Worm (Caenorhabditis elegans) whole organism, L4 larva: Measurements from ENCODE around the gene fil-2.

Experiments used
- Y75B8A.6 ChIP-seq: fragments of 200-800 bp; sonication (Bioruptor generic); IDR thresholded peaks from 2 replicates; pipeline ENCODE4 v1.3.6; 2022; ENCODE audit warnings: missing genetic modification reagents, missing genetic modification characterization, missing compliant biosample characterization
- aha-1 ChIP-seq: fragments of 150-350 bp; peaks from one replicate; lab custom pipeline; 2014; ENCODE audit warnings: missing biosample characterization, missing genetic modification characterization
- ama-1 ChIP-seq: fragments of 150-350 bp; optimal IDR thresholded peaks from 2 replicates; lab custom pipeline; 2014; ENCODE audit warnings: inconsistent platforms, mixed read lengths
- ceh-20 ChIP-seq: fragments of 200-800 bp; sonication (Bioruptor generic); IDR thresholded peaks from 2 replicates; pipeline ENCODE4 v1.3.6; 2022; ENCODE audit warnings: missing genetic modification reagents, missing genetic modification characterization, missing compliant biosample characterization
- daf-16 ChIP-seq, 3 experiments: sonication (generic microtip); optimal IDR thresholded peaks; 2 replicates each; lab custom pipeline; 2016 to 2017; ENCODE audit warnings: missing genetic modification characterization in 3 of 3, missing genetic modification reagents in 3 of 3, mild to moderate bottlenecking in 2 of 3, missing compliant biosample characterization in 2 of 3, missing biosample characterization in 1 of 3, moderate library complexity in 1 of 3
- dmd-6 ChIP-seq: fragments of 200-800 bp; sonication (Bioruptor generic); IDR thresholded peaks from 2 replicates; pipeline ENCODE4 v1.3.6; 2022; ENCODE audit warnings: missing genetic modification reagents, missing genetic modification characterization, missing compliant biosample characterization
- dmd-8 ChIP-seq: fragments of 200-800 bp; sonication (Bioruptor generic); IDR thresholded peaks from 2 replicates; pipeline ENCODE4 v1.3.6; 2022; ENCODE audit warnings: missing genetic modification characterization, missing compliant biosample characterization
- dmd-9 ChIP-seq: fragments of 200-800 bp; sonication (Bioruptor generic); IDR thresholded peaks from 2 replicates; pipeline ENCODE4 v1.3.6; 2022; ENCODE audit warnings: missing genetic modification reagents, missing genetic modification characterization, missing compliant biosample characterization
- dpl-1 ChIP-seq: fragments of 150-350 bp; optimal IDR thresholded peaks from 2 replicates; lab custom pipeline; 2014; ENCODE audit warnings: missing biosample characterization, missing genetic modification reagents, missing genetic modification characterization
- dve-1 ChIP-seq: sonication (generic microtip); optimal IDR thresholded peaks from 2 replicates; lab custom pipeline; 2017; ENCODE audit warnings: antibody characterized with exemption, mild to moderate bottlenecking, missing genetic modification characterization, missing compliant biosample characterization; ENCODE audit not compliant: insufficient read depth
- egl-43 ChIP-seq: fragments of 200-800 bp; sonication (Bioruptor generic); IDR thresholded peaks from 2 replicates; pipeline ENCODE4 v1.3.6; 2022; ENCODE audit warnings: missing genetic modification reagents, missing genetic modification characterization, missing compliant biosample characterization
- fos-1 ChIP-seq: fragments of 150-350 bp; optimal IDR thresholded peaks from 2 replicates; lab custom pipeline; 2014; ENCODE audit warnings: missing biosample characterization, missing genetic modification characterization
- hif-1 ChIP-seq, 2 experiments: sonication (generic microtip); optimal IDR thresholded peaks; 2 replicates each; lab custom pipeline; 2016 to 2017; ENCODE audit warnings: missing compliant biosample characterization in 2 of 2, missing genetic modification characterization in 2 of 2, missing genetic modification reagents in 2 of 2, missing genotype in 2 of 2, mild to moderate bottlenecking in 1 of 2
- hlh-11 ChIP-seq: fragments of 200-800 bp; sonication (Bioruptor generic); optimal IDR thresholded peaks from 2 replicates; lab custom pipeline; 2018; ENCODE audit warnings: mild to moderate bottlenecking, missing genetic modification characterization, missing compliant biosample characterization
- hlh-30 ChIP-seq: sonication (generic microtip); optimal IDR thresholded peaks from 2 replicates; lab custom pipeline; 2017; ENCODE audit warnings: antibody characterized with exemption, mild to moderate bottlenecking, missing genetic modification characterization, missing compliant biosample characterization; ENCODE audit not compliant: insufficient read depth
- lim-7 ChIP-seq: fragments of 200-800 bp; sonication (Bioruptor generic); IDR thresholded peaks from 2 replicates; pipeline ENCODE4 v1.3.6; 2022; ENCODE audit warnings: missing genetic modification characterization, missing compliant biosample characterization
- lin-1 ChIP-seq: fragments of 200-800 bp; sonication (Bioruptor generic); IDR thresholded peaks from 2 replicates; pipeline ENCODE4 v1.3.6; 2022; ENCODE audit warnings: missing genetic modification reagents, missing genetic modification characterization, missing compliant biosample characterization
- lin-29 ChIP-seq: fragments of 200-800 bp; sonication (Bioruptor generic); IDR thresholded peaks from 2 replicates; pipeline ENCODE4 v1.3.6; 2022; ENCODE audit warnings: missing genetic modification reagents, missing genetic modification characterization, missing compliant biosample characterization
- lin-38 ChIP-seq: fragments of 200-800 bp; sonication (Bioruptor generic); IDR thresholded peaks from 2 replicates; pipeline ENCODE4 v1.3.6; 2022; ENCODE audit warnings: missing genetic modification reagents, missing genetic modification characterization, missing compliant biosample characterization
- lsy-2 ChIP-seq, 2 experiments: fragments of 150-350 bp in 1 of 2; sonication (generic microtip) in 1 of 2; optimal IDR thresholded peaks; 2 replicates each; lab custom pipeline; 2014 to 2017; ENCODE audit warnings: missing biosample characterization in 2 of 2, missing genetic modification characterization in 2 of 2
- mdl-1 ChIP-seq, 2 experiments: fragments of 150-350 bp in 1 of 2; sonication (generic microtip) in 1 of 2; optimal IDR thresholded peaks; 2 replicates each; lab custom pipeline; 2014 to 2017; ENCODE audit warnings: missing biosample characterization in 2 of 2, missing genetic modification characterization in 2 of 2
- mep-1 ChIP-seq: fragments of 150-350 bp; sonication (generic microtip); optimal IDR thresholded peaks from 3 replicates; lab custom pipeline; 2014; ENCODE audit warnings: missing biosample characterization, missing genetic modification characterization
- mxl-2 ChIP-seq: fragments of 200-800 bp; sonication (Bioruptor generic); conservative IDR thresholded peaks from 2 replicates; pipeline ENCODE4 v1.3.6; 2022; ENCODE audit warnings: missing genetic modification reagents, missing genetic modification characterization, missing compliant biosample characterization
- mxl-3 ChIP-seq: fragments of 200-800 bp; sonication (Bioruptor generic); optimal IDR thresholded peaks from 2 replicates; lab custom pipeline; 2018; ENCODE audit warnings: mild to moderate bottlenecking, missing genetic modification characterization, missing compliant biosample characterization
- nhr-10 ChIP-seq: fragments of 150-350 bp; optimal IDR thresholded peaks from 2 replicates; lab custom pipeline; 2014; ENCODE audit warnings: missing biosample characterization, missing genetic modification characterization
- nhr-25 ChIP-seq: sonication (generic microtip); optimal IDR thresholded peaks from 2 replicates; lab custom pipeline; 2017; ENCODE audit warnings: missing genetic modification characterization, mild to moderate bottlenecking, missing compliant biosample characterization, antibody characterized with exemption, moderate library complexity, borderline replicate concordance; ENCODE audit not compliant: insufficient read depth
- nhr-48 ChIP-seq: sonication (generic microtip); optimal IDR thresholded peaks from 2 replicates; lab custom pipeline; 2016; ENCODE audit warnings: mild to moderate bottlenecking, missing genetic modification characterization, missing compliant biosample characterization
- nhr-77 ChIP-seq: fragments of 150-350 bp; optimal IDR thresholded peaks from 2 replicates; lab custom pipeline; 2014; ENCODE audit warnings: missing biosample characterization, missing genetic modification characterization
- pha-4 ChIP-seq, 2 experiments: fragments of 150-350 bp in 1 of 2; fragments of 200-800 bp in 1 of 2; sonication (Bioruptor generic) in 1 of 2; IDR thresholded peaks in 1 of 2; optimal IDR thresholded peaks in 1 of 2; 2 replicates each; pipeline versions ENCODE4 v1.3.6 to Lab custom; 2014 to 2022; ENCODE audit warnings: missing genetic modification characterization in 2 of 2, missing genetic modification reagents in 2 of 2, missing biosample characterization in 1 of 2, missing compliant biosample characterization in 1 of 2
- saeg-2 ChIP-seq: fragments of 200-800 bp; sonication (Bioruptor generic); IDR thresholded peaks from 2 replicates; pipeline ENCODE4 v1.3.6; 2022; ENCODE audit warnings: missing genetic modification reagents, missing genetic modification characterization, missing compliant biosample characterization
- sdz-12 ChIP-seq: fragments of 200-800 bp; sonication (Bioruptor generic); optimal IDR thresholded peaks from 2 replicates; lab custom pipeline; 2018; ENCODE audit warnings: mild to moderate bottlenecking, missing genetic modification characterization, missing compliant biosample characterization
- set-16 ChIP-seq: fragments of 200-800 bp; sonication (Bioruptor generic); IDR thresholded peaks from 2 replicates; pipeline ENCODE4 v1.3.6; 2022; ENCODE audit warnings: missing genetic modification reagents, missing genetic modification characterization, missing compliant biosample characterization
- skn-1 ChIP-seq: fragments of 150-350 bp; optimal IDR thresholded peaks from 2 replicates; lab custom pipeline; 2014; ENCODE audit warnings: missing biosample characterization, missing genetic modification characterization
- spr-1 ChIP-seq: sonication (generic microtip); optimal IDR thresholded peaks from 2 replicates; lab custom pipeline; 2016; ENCODE audit warnings: mild to moderate bottlenecking, missing genetic modification characterization, missing compliant biosample characterization
- unc-130 ChIP-seq: sonication (generic microtip); optimal IDR thresholded peaks from 2 replicates; lab custom pipeline; 2016; ENCODE audit warnings: missing genetic modification reagents, missing genetic modification characterization, missing compliant biosample characterization
- unc-62 ChIP-seq, 3 experiments: fragments of 150-350 bp in 1 of 3; sonication (generic microtip); optimal IDR thresholded peaks in 2 of 3; peaks in 1 of 3; 1 replicate in 1 of 3; 2 replicates in 2 of 3; lab custom pipeline; 2014 to 2017; ENCODE audit warnings: missing biosample characterization in 3 of 3, missing genetic modification characterization in 3 of 3, missing genetic modification reagents in 3 of 3, missing genotype in 1 of 3
- zfp-3 ChIP-seq: fragments of 200-800 bp; sonication (Bioruptor generic); conservative IDR thresholded peaks from 2 replicates; pipeline ENCODE4 v1.3.6; 2022; ENCODE audit warnings: missing genetic modification reagents, missing genetic modification characterization, missing compliant biosample characterization
- ztf-11 ChIP-seq: fragments of 150-350 bp; optimal IDR thresholded peaks from 2 replicates; lab custom pipeline; 2014; ENCODE audit warnings: missing biosample characterization, missing genetic modification characterization
- ztf-7 ChIP-seq: fragments of 150-350 bp; optimal IDR thresholded peaks from 2 replicates; lab custom pipeline; 2014; ENCODE audit warnings: missing biosample characterization, missing genetic modification characterization

The fil-2 gene

ce11 chrV:6276205-6276604 is 2.6 kb upstream of the fil-2 start, which contains the start of gene F31F7.1 (continued):
- TF ChIP-seq nhr-25 (tag; lab: Kevin White, UChicago) (no peak), Y75B8A.6 (no peak), hif-1 (tag; optimal IDR thresholded peaks at IDR 0.05; lab: Kevin White, UChicago) (peak in 1 of 2 experiments; percentile 5), spr-1 (no peak), lsy-2 (tag; optimal IDR thresholded peaks at IDR 0.05; lab: Kevin White, UChicago) (peak; percentile 32 to 56), dmd-9 (GFP tag; lab: Robert Waterston, UW) (no peak), lin-29 (GFP tag; lab: Robert Waterston, UW) (no peak), nhr-10 (tag; lab: Kevin White, UChicago) (peak; percentile 92), skn-1 (no peak), dpl-1 (no peak), dve-1 (tag; lab: Kevin White, UChicago) (peak; percentile 97), ztf-7 (no peak), fos-1 (tag; lab: Kevin White, UChicago) (no peak), mxl-2 (GFP tag; lab: Robert Waterston, UW) (no peak), unc-130 (GFP tag; lab: Kevin White, UChicago) (no peak), ztf-11 (no peak), lim-7 (no peak), egl-43 (no peak), pha-4 (GFP tag; IDR thresholded peaks at IDR 0.05; lab: Robert Waterston, UW) (0 out of 2 replicates have a peak, but pooled peaks have one; percentile 15), pha-4 (tag; optimal IDR thresholded peaks at IDR 0.05; lab: Kevin White, UChicago) (no peak)
- TF ChIP-seq, all 104 proteins: peak for 28

- TF ChIP-seq ceh-20 (GFP tag; lab: Robert Waterston, UW) (0 out of 2 replicates have a peak, but pooled peaks have one; percentile 6), dve-1 (tag; lab: Kevin White, UChicago) (peak; percentile 23), aha-1 (peak; percentile 91), dmd-6 (GFP tag; lab: Robert Waterston, UW) (peak; percentile 24; the same call in 1 of the 2 replicates), dmd-8 (GFP tag; lab: Robert Waterston, UW) (no peak), sdz-12 (GFP tag; lab: Kevin White, UChicago) (peak; percentile 11), zfp-3 (GFP tag; lab: Robert Waterston, UW) (no peak), nhr-77 (tag; lab: Kevin White, UChicago) (peak; percentile 46), hlh-11 (tag; lab: Kevin White, UChicago) (peak; percentile 17), daf-16 (GFP tag; optimal IDR thresholded peaks at IDR 0.05; lab: Kevin White, UChicago) (no peak), daf-16 (tag; optimal IDR thresholded peaks at IDR 0.05; lab: Kevin White, UChicago) (peak; percentile 65), lin-1 (GFP tag; lab: Robert Waterston, UW) (no peak), mep-1 (tag; lab: Kevin White, UChicago) (peak; percentile 21), hlh-30 (tag; lab: Kevin White, UChicago) (peak; percentile 59), unc-62 (GFP tag; optimal IDR thresholded peaks at IDR 0.05 in 1 of 2; lab: Kevin White, UChicago) (peak in 1 of 2 experiments; percentile 86), unc-62 (tag; optimal IDR thresholded peaks at IDR 0.05; lab: Kevin White, UChicago) (no peak), mxl-3 (GFP tag; lab: Kevin White, UChicago) (peak; percentile 23), lin-29 (GFP tag; lab: Robert Waterston, UW) (no peak), saeg-2 (GFP tag; lab: Robert Waterston, UW) (no peak), ama-1 (lab: Kevin White, UChicago) (peak; percentile 86), mdl-1 (tag; optimal IDR thresholded peaks at IDR 0.05; lab: Kevin White, UChicago) (no peak), set-16 (GFP tag; lab: Robert Waterston, UW) (no peak), ztf-7 (no peak), lin-38 (GFP tag; lab: Robert Waterston, UW) (0 out of 2 replicates have a peak, but pooled peaks have one; percentile 8), nhr-48 (tag; lab: Kevin White, UChicago) (no peak)
- TF ChIP-seq, all 104 proteins: peak for 14
These were observed 1.5 kb upstream of the fil-2 start for ce11 chrV:6277178-6277834.
